Fruit fly (Drosophila melanogaster) whole organism, embryonic: Measurements from ENCODE around the gene GstO3.
A peak's percentile ranks its signal among the peaks of the same experiment; 100 is the strongest.

Experiments
- Adf1 ChIP-seq: fragments of 200-800 bp; sonication (Bioruptor generic); IDR thresholded peaks from 2 replicates; pipeline ENCODE4 v1.3.6; 2022; ENCODE audit warnings: missing biosample characterization, missing genetic modification characterization
- BEAF-32 ChIP-seq: fragments of 200-800 bp; sonication (Bioruptor generic); optimal IDR thresholded peaks from 3 replicates; lab custom pipeline; 2017; ENCODE audit warnings: missing biosample characterization, missing genetic modification characterization, mild to moderate bottlenecking, moderate library complexity, missing genetic modification reagents
- Bgb ChIP-seq: fragments of 200-800 bp; sonication (Bioruptor generic); IDR thresholded peaks from 2 replicates; pipeline ENCODE4 v1.3.6; 2022; ENCODE audit warnings: missing biosample characterization, missing genetic modification characterization; ENCODE audit not compliant: partially characterized antibody
- CG12071 ChIP-seq: fragments of 200-800 bp; sonication (Bioruptor generic); optimal IDR thresholded peaks from 3 replicates; lab custom pipeline; 2018; ENCODE audit warnings: missing biosample characterization, mild to moderate bottlenecking, missing genetic modification characterization
- CG14860 ChIP-seq: fragments of 200-800 bp; sonication (Bioruptor generic); IDR thresholded peaks from 3 replicates; pipeline ENCODE4 v1.3.6; 2022; ENCODE audit warnings: missing biosample characterization, missing genetic modification characterization; ENCODE audit not compliant: partially characterized antibody
- CG17361 ChIP-seq: fragments of 200-800 bp; sonication (Bioruptor generic); IDR thresholded peaks from 3 replicates; pipeline ENCODE4 v1.3.6; 2022; ENCODE audit warnings: missing biosample characterization, missing genetic modification characterization
- CG17612 ChIP-seq: fragments of 200-800 bp; sonication (Bioruptor generic); IDR thresholded peaks from 2 replicates; pipeline ENCODE4 v1.3.6; 2022; ENCODE audit warnings: missing biosample characterization, missing genetic modification characterization
- CG2116 ChIP-seq: fragments of 200-800 bp; sonication (Bioruptor generic); optimal IDR thresholded peaks from 3 replicates; lab custom pipeline; 2018; ENCODE audit warnings: missing biosample characterization, mild to moderate bottlenecking, missing genetic modification characterization
- CG31388 ChIP-seq: fragments of 200-800 bp; sonication (Bioruptor generic); optimal IDR thresholded peaks from 2 replicates; lab custom pipeline; 2016; ENCODE audit warnings: missing biosample characterization, missing genetic modification characterization
- CG42726 ChIP-seq: fragments of 200-800 bp; sonication (Bioruptor generic); IDR thresholded peaks from 2 replicates; pipeline ENCODE4 v1.3.6; 2022; ENCODE audit warnings: missing biosample characterization, missing genetic modification characterization; ENCODE audit not compliant: partially characterized antibody
- CG43689 ChIP-seq: fragments of 200-800 bp; sonication (Bioruptor generic); IDR thresholded peaks from 2 replicates; pipeline ENCODE4 v1.3.6; 2022; ENCODE audit warnings: missing biosample characterization, missing genetic modification characterization
- CG5180 ChIP-seq: fragments of 200-800 bp; sonication (Bioruptor generic); optimal IDR thresholded peaks from 3 replicates; lab custom pipeline; 2017; ENCODE audit warnings: missing biosample characterization, missing genetic modification characterization, mild to moderate bottlenecking, moderate library complexity, missing genetic modification reagents
- CG6791 ChIP-seq: fragments of 200-800 bp; sonication (Bioruptor generic); IDR thresholded peaks from 3 replicates; pipeline ENCODE4 v1.3.6; 2022; ENCODE audit warnings: missing biosample characterization, missing genetic modification characterization; ENCODE audit not compliant: partially characterized antibody
- CG7357 ChIP-seq: fragments of 200-800 bp; sonication (Bioruptor generic); IDR thresholded peaks from 3 replicates; pipeline ENCODE4 v1.3.6; 2022; ENCODE audit warnings: missing biosample characterization, missing genetic modification characterization
- CG7963 ChIP-seq: fragments of 200-800 bp; sonication (Bioruptor generic); IDR thresholded peaks from 3 replicates; pipeline ENCODE4 v1.3.6; 2022; ENCODE audit warnings: missing biosample characterization, missing genetic modification characterization; ENCODE audit not compliant: partially characterized antibody
- CG8359 ChIP-seq: fragments of 200-800 bp; sonication (Bioruptor generic); optimal IDR thresholded peaks from 2 replicates; lab custom pipeline; 2017; ENCODE audit warnings: missing biosample characterization, mild to moderate bottlenecking, missing genetic modification characterization, borderline replicate concordance
- CG8924 ChIP-seq: fragments of 200-800 bp; optimal IDR thresholded peaks from 3 replicates; lab custom pipeline; 2019; ENCODE audit warnings: missing biosample characterization, mild to moderate bottlenecking, missing genetic modification characterization, moderate library complexity
- D19B ChIP-seq: fragments of 200-800 bp; sonication (Bioruptor generic); optimal IDR thresholded peaks from 2 replicates; lab custom pipeline; 2017; ENCODE audit warnings: missing biosample characterization, mild to moderate bottlenecking, missing genetic modification characterization
- Dll ChIP-seq: fragments of 200-800 bp; sonication (Bioruptor generic); IDR thresholded peaks from 4 replicates; pipeline ENCODE4 v1.3.6; 2022; ENCODE audit warnings: missing biosample characterization, missing genetic modification characterization; ENCODE audit not compliant: partially characterized antibody
- Doc3 ChIP-seq: fragments of 200-800 bp; sonication (Bioruptor generic); IDR thresholded peaks from 3 replicates; pipeline ENCODE4 v1.3.6; 2022; ENCODE audit warnings: missing biosample characterization, missing genetic modification characterization; ENCODE audit not compliant: partially characterized antibody
- Dp ChIP-seq: fragments of 200-800 bp; sonication (Bioruptor generic); optimal IDR thresholded peaks from 2 replicates; lab custom pipeline; 2018; ENCODE audit warnings: missing biosample characterization, mild to moderate bottlenecking, missing genetic modification characterization, moderate library complexity
- E2f2 ChIP-seq: fragments of 200-800 bp; sonication (Bioruptor generic); IDR thresholded peaks from 2 replicates; pipeline ENCODE4 v1.3.6; 2022; ENCODE audit warnings: missing biosample characterization, missing genetic modification characterization
- HLH54F ChIP-seq: fragments of 200-800 bp; sonication (Bioruptor generic); optimal IDR thresholded peaks from 3 replicates; lab custom pipeline; 2016; ENCODE audit warnings: missing biosample characterization, missing genetic modification characterization
- MESR4 ChIP-seq: fragments of 200-800 bp; sonication (Bioruptor generic); optimal IDR thresholded peaks from 2 replicates; lab custom pipeline; 2018; ENCODE audit warnings: missing biosample characterization, mild to moderate bottlenecking, missing genetic modification characterization, moderate library complexity
- Mrtf ChIP-seq: fragments of 200-800 bp; sonication (Bioruptor generic); IDR thresholded peaks from 3 replicates; pipeline ENCODE4 v1.3.6; 2022; ENCODE audit warnings: missing biosample characterization, missing genetic modification characterization
- NC2α ChIP-seq: fragments of 200-800 bp; sonication (Bioruptor generic); optimal IDR thresholded peaks from 2 replicates; lab custom pipeline; 2016; ENCODE audit warnings: missing biosample characterization, missing genetic modification characterization
- Stat92E ChIP-seq, 3 experiments: fragments of >200 bp in 2 of 3; fragments of 200-800 bp in 1 of 3; sonication (Bioruptor generic) in 1 of 3; optimal IDR thresholded peaks; 2 replicates each; lab custom pipeline; 2017 to 2019; ENCODE audit warnings: missing biosample characterization in 3 of 3, missing genetic modification characterization in 3 of 3, mild to moderate bottlenecking in 1 of 3, moderate library complexity in 1 of 3
- Usf ChIP-seq: fragments of 200-800 bp; sonication (Bioruptor generic); optimal IDR thresholded peaks from 2 replicates; lab custom pipeline; 2017; ENCODE audit warnings: missing genotype, missing biosample characterization, missing genetic modification characterization
- ab ChIP-seq: fragments of 200-800 bp; sonication (Bioruptor generic); optimal IDR thresholded peaks from 2 replicates; lab custom pipeline; 2016; ENCODE audit warnings: missing biosample characterization, missing genetic modification characterization
- cg ChIP-seq: fragments of 200-800 bp; sonication (Bioruptor generic); optimal IDR thresholded peaks from 3 replicates; lab custom pipeline; 2019; ENCODE audit warnings: missing biosample characterization, mild to moderate bottlenecking, missing genetic modification characterization, moderate library complexity
- chn ChIP-seq: fragments of 200-800 bp; sonication (Bioruptor generic); optimal IDR thresholded peaks from 2 replicates; lab custom pipeline; 2016; ENCODE audit warnings: missing biosample characterization, missing genetic modification characterization
- disco-r ChIP-seq: fragments of 200-800 bp; sonication (Bioruptor generic); optimal IDR thresholded peaks from 2 replicates; lab custom pipeline; 2016; ENCODE audit warnings: missing biosample characterization, missing genetic modification characterization
- grau ChIP-seq: fragments of 200-800 bp; optimal IDR thresholded peaks from 3 replicates; lab custom pipeline; 2019; ENCODE audit warnings: missing biosample characterization, mild to moderate bottlenecking, missing genetic modification characterization, moderate library complexity
- knrl ChIP-seq: fragments of 200-800 bp; sonication (Bioruptor generic); IDR thresholded peaks from 3 replicates; pipeline ENCODE4 v1.3.6; 2022; ENCODE audit warnings: missing biosample characterization, missing genetic modification characterization; ENCODE audit not compliant: partially characterized antibody
- nerfin-1 ChIP-seq: fragments of 200-800 bp; sonication (Bioruptor generic); optimal IDR thresholded peaks from 3 replicates; lab custom pipeline; 2019; ENCODE audit warnings: missing biosample characterization, mild to moderate bottlenecking, missing genetic modification characterization, moderate library complexity
- nom ChIP-seq: fragments of 200-800 bp; sonication (Bioruptor generic); optimal IDR thresholded peaks from 2 replicates; lab custom pipeline; 2017; ENCODE audit warnings: missing biosample characterization, missing genetic modification characterization, mild to moderate bottlenecking, moderate library complexity, missing genetic modification reagents
- odd ChIP-seq: fragments of 200-800 bp; sonication (Bioruptor generic); optimal IDR thresholded peaks from 2 replicates; lab custom pipeline; 2017; ENCODE audit warnings: missing biosample characterization, mild to moderate bottlenecking, missing genetic modification characterization
- pfk ChIP-seq: fragments of 200-800 bp; sonication (Bioruptor generic); optimal IDR thresholded peaks from 2 replicates; lab custom pipeline; 2018; ENCODE audit warnings: missing biosample characterization, mild to moderate bottlenecking, missing genetic modification characterization, moderate library complexity
- repo ChIP-seq: fragments of 200-800 bp; sonication (Bioruptor generic); optimal IDR thresholded peaks from 2 replicates; lab custom pipeline; 2016; ENCODE audit warnings: missing biosample characterization, missing genetic modification characterization
- ro ChIP-seq: fragments of 200-800 bp; sonication (Bioruptor generic); IDR thresholded peaks from 2 replicates; pipeline ENCODE4 v1.3.6; 2022; ENCODE audit warnings: missing biosample characterization, missing genetic modification characterization
- scrt ChIP-seq: fragments of 200-800 bp; sonication (Bioruptor generic); optimal IDR thresholded peaks from 2 replicates; lab custom pipeline; 2018; ENCODE audit warnings: missing biosample characterization, mild to moderate bottlenecking, missing genetic modification characterization, moderate library complexity
- sd ChIP-seq: fragments of 200-800 bp; sonication (Bioruptor generic); optimal IDR thresholded peaks from 3 replicates; lab custom pipeline; 2018; ENCODE audit warnings: missing biosample characterization, mild to moderate bottlenecking, missing genetic modification characterization, moderate library complexity
- tap ChIP-seq: fragments of 200-800 bp; optimal IDR thresholded peaks from 3 replicates; lab custom pipeline; 2019; ENCODE audit warnings: missing biosample characterization, mild to moderate bottlenecking, missing genetic modification characterization, moderate library complexity
- trem ChIP-seq: fragments of 200-800 bp; optimal IDR thresholded peaks from 3 replicates; lab custom pipeline; 2019; ENCODE audit warnings: missing biosample characterization, mild to moderate bottlenecking, missing genetic modification characterization, moderate library complexity
- tx ChIP-seq: fragments of 200-800 bp; sonication (Bioruptor generic); optimal IDR thresholded peaks from 2 replicates; lab custom pipeline; 2016; ENCODE audit warnings: missing biosample characterization, missing genetic modification characterization
- unpg ChIP-seq: fragments of 200-800 bp; sonication (Bioruptor generic); optimal IDR thresholded peaks from 3 replicates; lab custom pipeline; 2018; ENCODE audit warnings: missing biosample characterization, mild to moderate bottlenecking, missing genetic modification characterization, moderate library complexity

Gene GstO3

DNA sequence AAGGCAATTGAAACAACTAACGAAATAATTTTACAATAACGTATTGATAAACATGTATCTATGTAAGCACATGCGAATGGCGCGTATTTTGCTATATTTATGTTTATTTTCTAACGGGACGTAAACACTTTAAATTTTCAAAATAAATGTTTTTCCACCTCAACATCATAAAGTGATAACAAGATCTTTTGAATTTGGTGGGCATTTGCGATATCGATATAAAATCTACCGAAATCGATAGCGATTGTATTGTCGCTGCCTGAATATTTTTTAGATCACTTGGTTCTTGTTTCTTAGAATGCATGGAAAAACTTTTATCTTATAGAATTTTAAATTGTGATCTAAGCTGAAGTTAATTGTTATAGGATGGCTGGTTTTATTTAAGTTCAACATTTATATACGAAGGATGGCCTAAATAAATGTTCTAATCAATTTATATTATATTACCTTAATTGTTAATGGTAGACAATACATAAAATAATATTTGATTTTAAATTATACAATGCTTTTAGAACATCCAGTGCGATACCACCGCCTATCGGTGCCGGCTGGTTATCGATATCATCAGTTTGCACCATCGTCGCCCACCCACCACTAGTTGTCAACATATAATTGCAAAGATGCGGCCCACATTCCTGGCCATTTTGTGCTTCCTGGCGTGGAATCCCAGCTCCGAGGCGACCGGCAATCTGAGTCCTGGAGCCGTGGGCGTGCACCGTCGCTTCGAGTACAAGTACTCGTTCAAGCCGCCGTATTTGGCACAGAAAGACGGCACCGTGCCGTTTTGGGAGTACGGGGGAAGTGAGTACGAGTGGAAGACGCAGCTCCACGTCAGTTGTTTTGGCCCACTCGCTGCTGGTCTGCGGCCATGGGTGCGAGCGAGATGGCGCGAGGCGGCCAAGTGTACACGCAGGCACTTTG, 16.0 kb downstream of the GstO3 start, which contains the start of gene ergic53 (continued):
- TF ChIP-seq tap (tag; lab: Kevin White, UChicago) (peak; percentile 1), ro (no peak), CG7963 (GFP tag; lab: Robert Waterston, UW) (peak; percentile 73; the same call in 2 of the 3 replicates), E2f2 (peak; percentile 88), disco-r (GFP tag; lab: Kevin White, UChicago) (peak; percentile 41), CG14860 (GFP tag; lab: Robert Waterston, UW) (peak; percentile 70; the same call in 2 of the 3 replicates), BEAF-32 (GFP tag; lab: Kevin White, UChicago) (peak; percentile 76), CG8924 (tag; lab: Kevin White, UChicago) (peak; percentile 43), scrt (GFP tag; lab: Kevin White, UChicago) (peak; percentile 38), repo (GFP tag; lab: Kevin White, UChicago) (peak; percentile 10), Doc3 (GFP tag; lab: Robert Waterston, UW) (peak; percentile 65; the same call in 2 of the 3 replicates), MESR4 (GFP tag; lab: Kevin White, UChicago) (peak; percentile 96), ab (GFP tag; lab: Kevin White, UChicago) (no peak), grau (peak; percentile 3), unpg (no peak), CG17612 (GFP tag; lab: Robert Waterston, UW) (no peak), D19B (no peak), chn (GFP tag; lab: Kevin White, UChicago) (peak; percentile 13), HLH54F (GFP tag; lab: Kevin White, UChicago) (no peak), CG42726 (GFP tag; lab: Robert Waterston, UW) (peak; percentile 18; the same call in 1 of the 2 replicates), Mrtf (no peak), odd (GFP tag; lab: Kevin White, UChicago) (no peak), CG7357 (GFP tag; lab: Robert Waterston, UW) (no peak), Bgb (peak; percentile 77), CG43689 (no peak), Dll (GFP tag; lab: Robert Waterston, UW) (peak; percentile 78), sd (tag; lab: Kevin White, UChicago) (peak; percentile 100), tx (GFP tag; lab: Kevin White, UChicago) (no peak), CG31388 (GFP tag; lab: Kevin White, UChicago) (no peak), trem (tag; lab: Kevin White, UChicago) (peak; percentile 30), knrl (GFP tag; lab: Robert Waterston, UW) (peak; percentile 66; the same call in 2 of the 3 replicates), nerfin-1 (peak; percentile 53), CG6791 (peak; percentile 84), Stat92E (GFP tag; optimal IDR thresholded peaks at IDR 0.05; lab: Kevin White, UChicago) (peak in 1 of 3 experiments; percentile 52), pfk (GFP tag; lab: Kevin White, UChicago) (no peak), CG17361 (peak; percentile 59; the same call in 2 of the 3 replicates), CG2116 (peak; percentile 74), CG5180 (GFP tag; lab: Kevin White, UChicago) (no peak), nom (GFP tag; lab: Kevin White, UChicago) (no peak), NC2α (GFP tag; lab: Kevin White, UChicago) (no peak), CG12071 (GFP tag; lab: Kevin White, UChicago) (no peak), CG8359 (GFP tag; lab: Kevin White, UChicago) (no peak), Dp (GFP tag; lab: Kevin White, UChicago) (peak; percentile 89), Adf1 (GFP tag; lab: Robert Waterston, UW) (peak; percentile 41), cg (no peak), Usf (GFP tag; lab: Kevin White, UChicago) (no peak)
